Worm (Caenorhabditis elegans): Measurements from ENCODE around the gene zipt-2.3.

The zipt-2.3 gene

DNA sequence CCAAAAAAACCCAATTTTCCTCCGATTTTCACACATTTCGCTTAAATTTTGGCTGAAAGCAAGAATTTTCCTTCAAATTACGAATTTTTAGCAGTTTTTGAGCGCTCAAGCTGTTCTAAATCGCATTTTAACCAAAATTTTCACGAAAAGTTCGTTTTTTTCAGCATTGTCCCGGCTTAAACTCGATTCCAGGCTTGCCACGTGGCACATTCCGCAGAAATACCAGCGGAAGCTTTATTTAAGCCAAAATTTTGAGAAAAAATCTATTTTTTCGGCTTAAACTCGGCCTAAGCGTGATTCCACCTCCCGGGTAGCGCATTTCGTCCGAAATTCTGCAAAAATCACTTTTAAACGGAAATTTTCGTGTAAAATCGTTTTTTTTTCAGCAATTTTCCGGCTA lies 8.1 kb upstream of the zipt-2.3 start (continued):
- TF ChIP-seq madf-8 (GFP tag; conservative IDR thresholded peaks at IDR 0.05): no peak
- TF ChIP-seq egrh-3 (GFP tag; IDR thresholded peaks at IDR 0.05): no peak
- no peak for TF ChIP-seq tlf-1 (GFP tag; optimal IDR thresholded peaks at IDR 0.05)
- 0 out of 2 replicates have a peak, but pooled peaks have one; percentile 54 for TF ChIP-seq egl-44 (GFP tag; IDR thresholded peaks at IDR 0.05)
- TF ChIP-seq K11D2.4 (GFP tag; IDR thresholded peaks at IDR 0.05): no peak
- no peak for TF ChIP-seq nfyb-1 (GFP tag; IDR thresholded peaks at IDR 0.05)
- TF ChIP-seq let-526 (GFP tag; IDR thresholded peaks at IDR 0.05): no peak
- TF ChIP-seq B0336.3 (GFP tag; IDR thresholded peaks at IDR 0.05): peak; percentile 53; the same call in 1 of the 2 replicates
- TF ChIP-seq ZK185.1 (tag; optimal IDR thresholded peaks at IDR 0.05; ENCODE audit: poor library complexity, severe bottlenecking): no peak
- TF ChIP-seq ztf-28 (GFP tag; IDR thresholded peaks at IDR 0.05): 0 out of 2 replicates have a peak, but pooled peaks have one; percentile 60
- TF ChIP-seq lsl-1 (GFP tag; optimal IDR thresholded peaks at IDR 0.05): peak; percentile 42
- TF ChIP-seq rpc-1 (optimal IDR thresholded peaks at IDR 0.05): no peak
- no peak for TF ChIP-seq rpc-1 (tag; optimal IDR thresholded peaks at IDR 0.05)
- TF ChIP-seq dpff-1 (tag; optimal IDR thresholded peaks at IDR 0.05): no peak
- peak; percentile 22 for TF ChIP-seq F23B12.7 (tag; optimal IDR thresholded peaks at IDR 0.05; ENCODE audit: insufficient read depth)
- 0 out of 2 replicates have a peak, but pooled peaks have one; percentile 17 for TF ChIP-seq mcd-1 (GFP tag; IDR thresholded peaks at IDR 0.05)
- TF ChIP-seq Y79H2A.3 (GFP tag; conservative IDR thresholded peaks at IDR 0.05): no peak
- no peak for TF ChIP-seq F22D6.2 (tag; optimal IDR thresholded peaks at IDR 0.05)
- TF ChIP-seq ztf-3 (GFP tag; optimal IDR thresholded peaks at IDR 0.05): no peak
- no peak for TF ChIP-seq sptf-2 (GFP tag; optimal IDR thresholded peaks at IDR 0.05)
- TF ChIP-seq B0261.1 (tag; optimal IDR thresholded peaks at IDR 0.05): no peak
- TF ChIP-seq F55B11.4 (tag; optimal IDR thresholded peaks at IDR 0.05; ENCODE audit: borderline replicate concordance, insufficient read depth): no peak
- no peak for TF ChIP-seq ceh-40 (GFP tag; IDR thresholded peaks at IDR 0.05)
- TF ChIP-seq nhr-80 (tag; optimal IDR thresholded peaks at IDR 0.05): no peak
- TF ChIP-seq F57C9.4 (tag; optimal IDR thresholded peaks at IDR 0.05): no peak
- TF ChIP-seq pbrm-1 (GFP tag; IDR thresholded peaks at IDR 0.05): no peak
- TF ChIP-seq sdz-38 (tag; optimal IDR thresholded peaks at IDR 0.05): no peak
- TF ChIP-seq hmg-1.2 (GFP tag; IDR thresholded peaks at IDR 0.05): peak; percentile 14; the same call in 1 of the 2 replicates
- TF ChIP-seq D2030.7 (GFP tag; IDR thresholded peaks at IDR 0.05): no peak
- no peak for TF ChIP-seq zfh-2 (GFP tag; conservative IDR thresholded peaks at IDR 0.05)
- TF ChIP-seq hlh-26 (GFP tag; conservative IDR thresholded peaks at IDR 0.05): no peak
- TF ChIP-seq ztf-22 (GFP tag; optimal IDR thresholded peaks at IDR 0.05): no peak
- 0 out of 2 replicates have a peak, but pooled peaks have one; percentile 8 for TF ChIP-seq dox-1 (GFP tag; IDR thresholded peaks at IDR 0.05)
- TF ChIP-seq pha-4 (tag; optimal IDR thresholded peaks at IDR 0.05): no peak
- no peak for TF ChIP-seq ztf-26 (tag; optimal IDR thresholded peaks at IDR 0.05)
- TF ChIP-seq hlh-12 (tag; optimal IDR thresholded peaks at IDR 0.05): no peak
- TF ChIP-seq nfya-1 (tag; optimal IDR thresholded peaks at IDR 0.05; ENCODE audit: borderline replicate concordance, insufficient read depth): no peak
- TF ChIP-seq bed-2 (GFP tag; IDR thresholded peaks at IDR 0.05): no peak
- no peak for TF ChIP-seq snpc-1.3 (tag; optimal IDR thresholded peaks at IDR 0.05; ENCODE audit: insufficient read depth)
- no peak for TF ChIP-seq lag-1 (GFP tag; IDR thresholded peaks at IDR 0.05)
- peak; percentile 25 for TF ChIP-seq athp-1 (tag; optimal IDR thresholded peaks at IDR 0.05)
- no peak for TF ChIP-seq nhr-179 (tag; optimal IDR thresholded peaks at IDR 0.05)
- TF ChIP-seq B0019.2 (GFP tag; conservative IDR thresholded peaks at IDR 0.05): no peak
- TF ChIP-seq unc-130 (GFP tag; optimal IDR thresholded peaks at IDR 0.05): no peak
- TF ChIP-seq unc-62 (GFP tag; optimal IDR thresholded peaks at IDR 0.05): no peak
- no peak for TF ChIP-seq ztf-18 (tag; optimal IDR thresholded peaks at IDR 0.05)
- TF ChIP-seq ztf-6 (GFP tag; IDR thresholded peaks at IDR 0.05): no peak
- TF ChIP-seq F57A8.1 (GFP tag; optimal IDR thresholded peaks at IDR 0.05): no peak
